Fruit fly (Drosophila melanogaster): Measurements from ENCODE around the gene nAChRalpha3.

- TF ChIP-seq HLH106 (tag; optimal IDR thresholded peaks at IDR 0.05) (no peak), Dfd (GFP tag; optimal IDR thresholded peaks at IDR 0.05) (peak; percentile 91), Hnf4 (GFP tag; optimal IDR thresholded peaks at IDR 0.05) (no peak), usp (GFP tag; optimal IDR thresholded peaks at IDR 0.05) (no peak), pan (optimal IDR thresholded peaks at IDR 0.05) (no peak), psq (GFP tag; optimal IDR thresholded peaks at IDR 0.05) (no peak)
Measured at dm6 chrX:8286859-8287258, 80.1 kb downstream of the nAChRalpha3 start.

Measured in whole organism, wandering third instar larva.